Fruit fly (Drosophila melanogaster) whole organism: Measurements from ENCODE around the gene CG32767.

Source experiments
- CG8478 ChIP-seq: fragments of >200 bp; optimal IDR thresholded peaks from 2 replicates; lab custom pipeline; 2018; ENCODE audit warnings: inconsistent platforms
- Dll ChIP-seq: fragments of >200 bp; optimal IDR thresholded peaks from 2 replicates; lab custom pipeline; 2017
- EcR ChIP-seq, 2 experiments: fragments of >200 bp; optimal IDR thresholded peaks; 2 replicates each; lab custom pipeline; 2017; ENCODE audit warnings: missing biosample characterization in 2 of 2, missing genetic modification characterization in 2 of 2, missing genetic modification reagents in 2 of 2
- pan ChIP-seq: fragments of >200 bp; optimal IDR thresholded peaks from 2 replicates; lab custom pipeline; 2017
- psq ChIP-seq: fragments of >200 bp; optimal IDR thresholded peaks from 2 replicates; lab custom pipeline; 2017
- usp ChIP-seq: fragments of >200 bp; optimal IDR thresholded peaks from 2 replicates; lab custom pipeline; 2017; ENCODE audit warnings: missing biosample characterization, missing genetic modification characterization, mixed read lengths

- TF ChIP-seq pan (lab: Kevin White, UChicago) (no peak), Dll (lab: Kevin White, UChicago) (no peak), psq (lab: Kevin White, UChicago) (no peak), EcR (GFP tag; optimal IDR thresholded peaks at IDR 0.05; lab: Kevin White, UChicago) (no peak), usp (no peak), CG8478 (lab: Kevin White, UChicago) (no peak)
Measured at dm6 chrX:5131598-5131997, 47.0 kb upstream of the CG32767 start, which contains the start of gene Rpn13R.
